Fruit fly (Drosophila melanogaster) whole organism, embryonic: ENCODE data around the gene CG16736.
A peak's percentile ranks its signal among the peaks of the same experiment; 100 is the strongest.

Experiments
- Atf-2 ChIP-seq: fragments of 200-800 bp; sonication (Bioruptor generic); optimal IDR thresholded peaks from 2 replicates; lab custom pipeline; 2016; ENCODE audit warnings: missing biosample characterization, missing genetic modification characterization
- Atf3 ChIP-seq: fragments of 200-800 bp; sonication (Bioruptor generic); optimal IDR thresholded peaks from 3 replicates; lab custom pipeline; 2016; ENCODE audit warnings: missing biosample characterization, missing genetic modification characterization
- CG1024 ChIP-seq: fragments of 200-800 bp; sonication (Bioruptor generic); IDR thresholded peaks from 2 replicates; pipeline ENCODE4 v1.3.6; 2022; ENCODE audit warnings: missing biosample characterization, missing genetic modification characterization
- CG10366 ChIP-seq: fragments of 200-800 bp; sonication (Bioruptor generic); IDR thresholded peaks from 2 replicates; pipeline ENCODE4 v1.3.6; 2022; ENCODE audit warnings: missing biosample characterization, missing genetic modification characterization
- CG10654 ChIP-seq: fragments of 200-800 bp; sonication (Bioruptor generic); optimal IDR thresholded peaks from 2 replicates; lab custom pipeline; 2016; ENCODE audit warnings: missing biosample characterization, missing genetic modification characterization
- CG10979 ChIP-seq: fragments of 200-800 bp; sonication (Bioruptor generic); optimal IDR thresholded peaks from 2 replicates; lab custom pipeline; 2018; ENCODE audit warnings: missing biosample characterization, mild to moderate bottlenecking, missing genetic modification characterization, moderate library complexity
- CG11247 ChIP-seq: fragments of 200-800 bp; sonication (Bioruptor generic); IDR thresholded peaks from 2 replicates; pipeline ENCODE4 v1.3.6; 2022; ENCODE audit warnings: missing biosample characterization, missing genetic modification characterization
- CG12659 ChIP-seq: fragments of 200-800 bp; sonication (Bioruptor generic); optimal IDR thresholded peaks from 3 replicates; lab custom pipeline; 2017; ENCODE audit warnings: mild to moderate bottlenecking, missing biosample characterization, missing genetic modification reagents, missing genetic modification characterization
- CG13624 ChIP-seq: fragments of 200-800 bp; sonication (Bioruptor generic); optimal IDR thresholded peaks from 2 replicates; lab custom pipeline; 2016; ENCODE audit warnings: missing biosample characterization, missing genetic modification characterization
- CG14014 ChIP-seq: fragments of 200-800 bp; sonication (Bioruptor generic); IDR thresholded peaks from 2 replicates; pipeline ENCODE4 v1.3.6; 2022; ENCODE audit warnings: missing biosample characterization, missing genetic modification characterization
- CG14441 ChIP-seq: fragments of 200-800 bp; sonication (Bioruptor generic); IDR thresholded peaks from 2 replicates; pipeline ENCODE4 v1.3.6; 2022; ENCODE audit warnings: missing biosample characterization, missing genetic modification characterization
- CG14710 ChIP-seq: fragments of 200-800 bp; sonication (Bioruptor generic); optimal IDR thresholded peaks from 3 replicates; lab custom pipeline; 2019; ENCODE audit warnings: missing biosample characterization, mild to moderate bottlenecking, missing genetic modification characterization, moderate library complexity
- CG1602 ChIP-seq: fragments of 200-800 bp; sonication (Bioruptor generic); optimal IDR thresholded peaks from 3 replicates; lab custom pipeline; 2016; ENCODE audit warnings: missing biosample characterization, missing genetic modification characterization
- CG17359 ChIP-seq: fragments of 200-800 bp; sonication (Bioruptor generic); optimal IDR thresholded peaks from 3 replicates; lab custom pipeline; 2018; ENCODE audit warnings: missing biosample characterization, mild to moderate bottlenecking, missing genetic modification characterization, moderate library complexity
- CG18619 ChIP-seq: fragments of 200-800 bp; sonication (Bioruptor generic); optimal IDR thresholded peaks from 3 replicates; lab custom pipeline; 2017; ENCODE audit warnings: missing biosample characterization, mild to moderate bottlenecking, missing genetic modification characterization
- CG2678 ChIP-seq: fragments of 200-800 bp; sonication (Bioruptor generic); optimal IDR thresholded peaks from 3 replicates; lab custom pipeline; 2019; ENCODE audit warnings: missing biosample characterization, mild to moderate bottlenecking, missing genetic modification characterization, moderate library complexity
- CG30431 ChIP-seq: fragments of 200-800 bp; sonication (Bioruptor generic); optimal IDR thresholded peaks from 2 replicates; lab custom pipeline; 2017; ENCODE audit warnings: missing biosample characterization, missing genetic modification characterization
- CG4404 ChIP-seq: fragments of 200-800 bp; sonication (Bioruptor generic); IDR thresholded peaks from 2 replicates; pipeline ENCODE4 v1.3.6; 2022; ENCODE audit warnings: missing biosample characterization, missing genetic modification characterization
- CG9215 ChIP-seq: fragments of 200-800 bp; sonication (Bioruptor generic); IDR thresholded peaks from 2 replicates; pipeline ENCODE4 v1.3.6; 2022; ENCODE audit warnings: missing biosample characterization, missing genetic modification characterization
- CG9817 ChIP-seq: fragments of 200-800 bp; sonication (Bioruptor generic); optimal IDR thresholded peaks from 2 replicates; lab custom pipeline; 2018; ENCODE audit warnings: missing biosample characterization, mild to moderate bottlenecking, missing genetic modification characterization, moderate library complexity
- Lhr ChIP-seq: fragments of 200-800 bp; sonication (Bioruptor generic); optimal IDR thresholded peaks from 3 replicates; lab custom pipeline; 2017; ENCODE audit warnings: mild to moderate bottlenecking, missing biosample characterization, missing genetic modification reagents, missing genetic modification characterization
- NC2β ChIP-seq: fragments of 200-800 bp; sonication (Bioruptor generic); optimal IDR thresholded peaks from 2 replicates; lab custom pipeline; 2016; ENCODE audit warnings: missing biosample characterization, missing genetic modification characterization
- Oli ChIP-seq: fragments of 200-800 bp; sonication (Bioruptor generic); optimal IDR thresholded peaks from 2 replicates; lab custom pipeline; 2018; ENCODE audit warnings: missing biosample characterization, mild to moderate bottlenecking, missing genetic modification characterization, moderate library complexity
- Six4 ChIP-seq: fragments of 200-800 bp; sonication (Bioruptor generic); optimal IDR thresholded peaks from 2 replicates; lab custom pipeline; 2016; ENCODE audit warnings: missing biosample characterization, missing genetic modification characterization
- Sox102F ChIP-seq: fragments of 200-800 bp; sonication (Bioruptor generic); optimal IDR thresholded peaks from 2 replicates; lab custom pipeline; 2018; ENCODE audit warnings: missing biosample characterization, mild to moderate bottlenecking, missing genetic modification characterization, moderate library complexity
- Trl ChIP-seq, 3 experiments: fragments of >200 bp in 2 of 3; fragments of 200-800 bp in 1 of 3; sonication (Bioruptor generic) in 1 of 3; optimal IDR thresholded peaks; 2 replicates in 1 of 3; 3 replicates in 2 of 3; lab custom pipeline; 2016 to 2017; ENCODE audit warnings: missing biosample characterization in 1 of 3, missing genetic modification characterization in 1 of 3
- Vsx1 ChIP-seq: fragments of 200-800 bp; sonication (Bioruptor generic); optimal IDR thresholded peaks from 2 replicates; lab custom pipeline; 2017; ENCODE audit warnings: missing biosample characterization, mild to moderate bottlenecking, missing genetic modification characterization, missing genetic modification reagents
- Xbp1 ChIP-seq: fragments of 200-800 bp; sonication (Bioruptor generic); optimal IDR thresholded peaks from 3 replicates; lab custom pipeline; 2016; ENCODE audit warnings: missing biosample characterization, mild to moderate bottlenecking, missing genetic modification characterization
- ab ChIP-seq: fragments of 200-800 bp; sonication (Bioruptor generic); optimal IDR thresholded peaks from 2 replicates; lab custom pipeline; 2016; ENCODE audit warnings: missing biosample characterization, missing genetic modification characterization
- amos ChIP-seq: fragments of 200-800 bp; sonication (Bioruptor generic); IDR thresholded peaks from 2 replicates; pipeline ENCODE4 v1.3.6; 2022; ENCODE audit warnings: missing biosample characterization, missing genetic modification characterization; ENCODE audit not compliant: partially characterized antibody
- caup ChIP-seq: fragments of 200-800 bp; sonication (Bioruptor generic); optimal IDR thresholded peaks from 3 replicates; lab custom pipeline; 2017; ENCODE audit warnings: missing biosample characterization, mild to moderate bottlenecking, missing genetic modification characterization, moderate library complexity; ENCODE audit not compliant: severe bottlenecking
- corto ChIP-seq: fragments of 200-800 bp; sonication (Bioruptor generic); optimal IDR thresholded peaks from 2 replicates; lab custom pipeline; 2016; ENCODE audit warnings: missing biosample characterization, mild to moderate bottlenecking, missing genetic modification characterization, moderate library complexity
- dmrt99B ChIP-seq: fragments of 200-800 bp; sonication (Bioruptor generic); optimal IDR thresholded peaks from 2 replicates; lab custom pipeline; 2018; ENCODE audit warnings: missing biosample characterization, mild to moderate bottlenecking, missing genetic modification characterization, moderate library complexity
- gcm2 ChIP-seq: fragments of 200-800 bp; sonication (Bioruptor generic); optimal IDR thresholded peaks from 2 replicates; lab custom pipeline; 2016; ENCODE audit warnings: missing biosample characterization, missing genetic modification characterization
- grau ChIP-seq: fragments of 200-800 bp; optimal IDR thresholded peaks from 3 replicates; lab custom pipeline; 2019; ENCODE audit warnings: missing biosample characterization, mild to moderate bottlenecking, missing genetic modification characterization, moderate library complexity
- h ChIP-seq: fragments of >200 bp; optimal IDR thresholded peaks from 2 replicates; lab custom pipeline; 2017
- ham ChIP-seq: fragments of 200-800 bp; sonication (Bioruptor generic); IDR thresholded peaks from 2 replicates; pipeline ENCODE4 v1.3.6; 2022; ENCODE audit warnings: missing biosample characterization, missing genetic modification characterization
- hb ChIP-seq: fragments of 200-800 bp; sonication (Bioruptor generic); IDR thresholded peaks from 3 replicates; pipeline ENCODE4 v1.3.6; 2022; ENCODE audit warnings: missing biosample characterization, missing genetic modification characterization; ENCODE audit not compliant: partially characterized antibody
- nmo ChIP-seq: fragments of 200-800 bp; sonication (Bioruptor generic); optimal IDR thresholded peaks from 2 replicates; lab custom pipeline; 2018; ENCODE audit warnings: missing biosample characterization, mild to moderate bottlenecking, missing genetic modification characterization, moderate library complexity
- nom ChIP-seq: fragments of 200-800 bp; sonication (Bioruptor generic); optimal IDR thresholded peaks from 2 replicates; lab custom pipeline; 2017; ENCODE audit warnings: missing biosample characterization, missing genetic modification characterization, mild to moderate bottlenecking, moderate library complexity, missing genetic modification reagents
- odd ChIP-seq: fragments of 200-800 bp; sonication (Bioruptor generic); optimal IDR thresholded peaks from 2 replicates; lab custom pipeline; 2017; ENCODE audit warnings: missing biosample characterization, mild to moderate bottlenecking, missing genetic modification characterization
- p53 ChIP-seq: fragments of 200-800 bp; sonication (Bioruptor generic); optimal IDR thresholded peaks from 2 replicates; lab custom pipeline; 2016; ENCODE audit warnings: missing biosample characterization, missing genetic modification characterization
- row ChIP-seq: fragments of 200-800 bp; sonication (Bioruptor generic); IDR thresholded peaks from 3 replicates; pipeline ENCODE4 v1.3.6; 2022; ENCODE audit warnings: missing biosample characterization, missing genetic modification characterization
- sc ChIP-seq, 3 experiments: fragments of >200 bp in 2 of 3; fragments of 200-800 bp in 1 of 3; sonication (Bioruptor generic) in 1 of 3; optimal IDR thresholded peaks; 2 replicates in 2 of 3; 3 replicates in 1 of 3; lab custom pipeline; 2017; ENCODE audit warnings: mild to moderate bottlenecking in 1 of 3, missing biosample characterization in 1 of 3, missing genetic modification characterization in 1 of 3, missing genetic modification reagents in 1 of 3
- stc ChIP-seq: fragments of 200-800 bp; sonication (Bioruptor generic); IDR thresholded peaks from 2 replicates; pipeline ENCODE4 v1.3.6; 2022; ENCODE audit warnings: missing biosample characterization, missing genetic modification characterization
- stwl ChIP-seq: fragments of 200-800 bp; sonication (Bioruptor generic); optimal IDR thresholded peaks from 3 replicates; lab custom pipeline; 2018; ENCODE audit warnings: missing biosample characterization, mild to moderate bottlenecking, missing genetic modification characterization, moderate library complexity
- tap ChIP-seq: fragments of 200-800 bp; optimal IDR thresholded peaks from 3 replicates; lab custom pipeline; 2019; ENCODE audit warnings: missing biosample characterization, mild to moderate bottlenecking, missing genetic modification characterization, moderate library complexity
- tio ChIP-seq: fragments of 200-800 bp; sonication (Bioruptor generic); optimal IDR thresholded peaks from 2 replicates; lab custom pipeline; 2017; ENCODE audit warnings: missing biosample characterization, missing genetic modification characterization, inconsistent platforms
- unpg ChIP-seq: fragments of 200-800 bp; sonication (Bioruptor generic); optimal IDR thresholded peaks from 3 replicates; lab custom pipeline; 2018; ENCODE audit warnings: missing biosample characterization, mild to moderate bottlenecking, missing genetic modification characterization, moderate library complexity
- vvl ChIP-seq: fragments of 200-800 bp; sonication (Bioruptor generic); IDR thresholded peaks from 2 replicates; pipeline ENCODE4 v1.3.6; 2022; ENCODE audit warnings: missing biosample characterization, missing genetic modification characterization
- yki ChIP-seq: fragments of >200 bp; optimal IDR thresholded peaks from 3 replicates; lab custom pipeline; 2018

CG16736 gene

dm6 chr3R:9214235-9214634 is 43.3 kb downstream of the CG16736 start (continued):
- TF ChIP-seq Lhr (GFP tag; lab: Kevin White, UChicago), result peak; percentile 9
- no peak for TF ChIP-seq ham (GFP tag; lab: Robert Waterston, UW)
- TF ChIP-seq CG2678 (tag; lab: Kevin White, UChicago), result no peak
- peak; percentile 5 for TF ChIP-seq CG14710 (tag; lab: Kevin White, UChicago)
- peak; percentile 20 for TF ChIP-seq yki (lab: Kevin White, UChicago)
- no peak for TF ChIP-seq caup (GFP tag; lab: Kevin White, UChicago)
- no peak for TF ChIP-seq gcm2 (GFP tag; lab: Kevin White, UChicago)
- no peak for TF ChIP-seq odd (GFP tag; lab: Kevin White, UChicago)
- no peak for TF ChIP-seq CG1602 (GFP tag; lab: Kevin White, UChicago)
- TF ChIP-seq p53 (GFP tag; lab: Kevin White, UChicago), result no peak
- no peak for TF ChIP-seq CG10654
- TF ChIP-seq tap (tag; lab: Kevin White, UChicago), result no peak
- TF ChIP-seq Vsx1 (GFP tag; lab: Kevin White, UChicago), result no peak
- TF ChIP-seq Atf-2, result no peak
- no peak for TF ChIP-seq tio (GFP tag; lab: Kevin White, UChicago)
- TF ChIP-seq CG10979 (tag; lab: Kevin White, UChicago), result no peak
- TF ChIP-seq CG17359, result no peak
- TF ChIP-seq CG4404 (GFP tag; lab: Robert Waterston, UW), result no peak
- TF ChIP-seq stwl, result peak; percentile 78
- TF ChIP-seq h (lab: Kevin White, UChicago), result no peak
- TF ChIP-seq sc (optimal IDR thresholded peaks at IDR 0.05; lab: Kevin White, UChicago), result no peak
- no peak for TF ChIP-seq sc (GFP tag; optimal IDR thresholded peaks at IDR 0.05; lab: Kevin White, UChicago)
- no peak for TF ChIP-seq Trl (optimal IDR thresholded peaks at IDR 0.05; lab: Kevin White, UChicago)
- no peak for TF ChIP-seq Trl (GFP tag; optimal IDR thresholded peaks at IDR 0.05; lab: Kevin White, UChicago)
- no peak for TF ChIP-seq Atf3 (GFP tag; lab: Kevin White, UChicago)
- no peak for TF ChIP-seq Six4 (GFP tag; lab: Kevin White, UChicago)
- no peak for TF ChIP-seq stc (GFP tag; lab: Robert Waterston, UW)
- TF ChIP-seq CG9215 (GFP tag; lab: Robert Waterston, UW), result no peak
- TF ChIP-seq vvl (GFP tag; lab: Robert Waterston, UW), result no peak
- TF ChIP-seq grau, result peak; percentile 12
- TF ChIP-seq CG11247 (GFP tag; lab: Robert Waterston, UW), result no peak
- no peak for TF ChIP-seq corto (GFP tag; lab: Kevin White, UChicago)
- no peak for TF ChIP-seq CG10366
- TF ChIP-seq NC2β (GFP tag; lab: Kevin White, UChicago), result no peak
- no peak for TF ChIP-seq hb (GFP tag; lab: Robert Waterston, UW)
- TF ChIP-seq nmo, result peak; percentile 5
- no peak for TF ChIP-seq dmrt99B (tag; lab: Kevin White, UChicago)
- TF ChIP-seq amos (GFP tag; lab: Robert Waterston, UW), result peak; percentile 52; the same call in 1 of the 2 replicates
- no peak for TF ChIP-seq nom (GFP tag; lab: Kevin White, UChicago)
- no peak for TF ChIP-seq ab (GFP tag; lab: Kevin White, UChicago)
- no peak for TF ChIP-seq CG14441 (GFP tag; lab: Robert Waterston, UW)
- no peak for TF ChIP-seq CG1024
- no peak for TF ChIP-seq row (GFP tag; lab: Robert Waterston, UW)
- TF ChIP-seq Oli, result no peak
- TF ChIP-seq unpg (GFP tag; lab: Kevin White, UChicago), result no peak
- no peak for TF ChIP-seq CG9817 (tag; lab: Kevin White, UChicago)
- TF ChIP-seq CG12659 (GFP tag; lab: Kevin White, UChicago), result no peak
- TF ChIP-seq CG13624 (GFP tag; lab: Kevin White, UChicago), result no peak
- TF ChIP-seq Xbp1 (GFP tag; lab: Kevin White, UChicago), result no peak
- TF ChIP-seq CG14014 (GFP tag; lab: Robert Waterston, UW), result no peak
- no peak for TF ChIP-seq CG18619
- peak; percentile 9 for TF ChIP-seq Sox102F (GFP tag; lab: Kevin White, UChicago)
- TF ChIP-seq CG30431 (GFP tag; lab: Kevin White, UChicago), result no peak
